Worm (Caenorhabditis elegans): Measurements from ENCODE around the gene scl-21.

scl-21 gene

ce11 chrV:19491302-19491701 lies 4.2 kb downstream of the scl-21 start, which contains the start of gene Y43F8B.29:
Y43F8B.29 (plus strand) TSS chrV:19491602.
- TF ChIP-seq peb-1 (tag; optimal IDR thresholded peaks at IDR 0.05) = no peak
- no peak for TF ChIP-seq unc-39 (tag; optimal IDR thresholded peaks at IDR 0.05)
- no peak for TF ChIP-seq sem-4 (tag; optimal IDR thresholded peaks at IDR 0.05)
- no peak for TF ChIP-seq sma-3 (GFP tag; optimal IDR thresholded peaks at IDR 0.05)
- TF ChIP-seq zag-1 (tag; optimal IDR thresholded peaks at IDR 0.05) = no peak
- TF ChIP-seq lsy-2 (tag; optimal IDR thresholded peaks at IDR 0.05) = no peak
- no peak for TF ChIP-seq crh-2 (tag; optimal IDR thresholded peaks at IDR 0.05)
- TF ChIP-seq R02D3.7 (tag; optimal IDR thresholded peaks at IDR 0.05) = no peak

ce11 chrV:19490461-19490860 lies 5.0 kb downstream of the scl-21 start, which contains the start of gene Y43F8B.7:
Y43F8B.7 (plus strand) TSS chrV:19490761.
- TF ChIP-seq mab-5 (tag; optimal IDR thresholded peaks at IDR 0.05) (no peak), sma-3 (GFP tag; optimal IDR thresholded peaks at IDR 0.05) (no peak), egl-27 (tag; optimal IDR thresholded peaks at IDR 0.05) (no peak), C34F6.9 (tag; optimal IDR thresholded peaks at IDR 0.05) (no peak), lin-39 (tag; optimal IDR thresholded peaks at IDR 0.05) (no peak), sem-4 (tag; optimal IDR thresholded peaks at IDR 0.05) (no peak), ama-1 (optimal IDR thresholded peaks at IDR 0.05) (no peak), nhr-11 (tag; optimal IDR thresholded peaks at IDR 0.05) (no peak), nhr-129 (tag; optimal IDR thresholded peaks at IDR 0.05) (no peak), nhr-6 (tag; optimal IDR thresholded peaks at IDR 0.05) (no peak), blmp-1 (tag; optimal IDR thresholded peaks at IDR 0.05; ENCODE audit: insufficient read depth) (no peak), elt-3 (tag; optimal IDR thresholded peaks at IDR 0.05) (no peak), lin-13 (GFP tag; optimal IDR thresholded peaks at IDR 0.05) (no peak), ceh-16 (tag; optimal IDR thresholded peaks at IDR 0.05) (no peak)

ce11 chrV:19485690-19486089 lies 9.8 kb downstream of the scl-21 start, which contains the start of gene Y43F8B.18:
Y43F8B.18 (plus strand) TSS chrV:19485990.
- TF ChIP-seq unc-55 (GFP tag; optimal IDR thresholded peaks at IDR 0.05) (no peak), ztf-4 (tag; optimal IDR thresholded peaks at IDR 0.05) (no peak)

ce11 chrV:19485261-19485660 lies 10.2 kb downstream of the scl-21 start, which contains the start of gene Y43F8B.28:
Y43F8B.28 (plus strand) TSS chrV:19485319.
- no peak for TF ChIP-seq C34F6.9 (tag; optimal IDR thresholded peaks at IDR 0.05)
- no peak for TF ChIP-seq aly-2 (tag; optimal IDR thresholded peaks at IDR 0.05)

- TF ChIP-seq lin-11 (tag; optimal IDR thresholded peaks at IDR 0.05) (no peak), sem-4 (tag; optimal IDR thresholded peaks at IDR 0.05) (no peak), ama-1 (optimal IDR thresholded peaks at IDR 0.05) (no peak), ztf-11 (tag; optimal IDR thresholded peaks at IDR 0.05) (no peak)
These were observed 11.0 kb downstream of the scl-21 start, which contains the start of gene Y43F8B.17 for ce11 chrV:19484507-19484906. Y43F8B.17 (plus strand) TSS chrV:19484721.

- TF ChIP-seq ama-1 (optimal IDR thresholded peaks at IDR 0.05) (no peak), nhr-129 (tag; optimal IDR thresholded peaks at IDR 0.05) (no peak), nhr-11 (tag; optimal IDR thresholded peaks at IDR 0.05) (no peak), ztf-4 (tag; optimal IDR thresholded peaks at IDR 0.05) (no peak), zag-1 (tag; optimal IDR thresholded peaks at IDR 0.05) (no peak), skn-1 (tag; optimal IDR thresholded peaks at IDR 0.05) (no peak), blmp-1 (tag; optimal IDR thresholded peaks at IDR 0.05; ENCODE audit: insufficient read depth) (no peak), elt-1 (tag; optimal IDR thresholded peaks at IDR 0.05) (no peak), mab-5 (tag; optimal IDR thresholded peaks at IDR 0.05) (no peak), mdl-1 (tag; optimal IDR thresholded peaks at IDR 0.05) (no peak), lsy-2 (tag; optimal IDR thresholded peaks at IDR 0.05) (no peak), alr-1 (tag; optimal IDR thresholded peaks at IDR 0.05) (no peak), nhr-12 (tag; optimal IDR thresholded peaks at IDR 0.05) (no peak), unc-39 (tag; optimal IDR thresholded peaks at IDR 0.05) (no peak), C34F6.9 (tag; optimal IDR thresholded peaks at IDR 0.05) (no peak), elt-3 (tag; optimal IDR thresholded peaks at IDR 0.05) (no peak), aly-2 (tag; optimal IDR thresholded peaks at IDR 0.05) (no peak), nhr-6 (tag; optimal IDR thresholded peaks at IDR 0.05) (no peak), lin-39 (tag; optimal IDR thresholded peaks at IDR 0.05) (no peak)
These were observed 13.0 kb downstream of the scl-21 start, which contains the start of gene Y43F8B.22 for ce11 chrV:19482535-19482934. Y43F8B.22 (plus strand) TSS chrV:19482835.

- TF ChIP-seq lsy-2 (tag; optimal IDR thresholded peaks at IDR 0.05) = no peak
These were observed 17.6 kb downstream of the scl-21 start, which contains the start of gene Y43F8B.9 for ce11 chrV:19477852-19478251. Y43F8B.9 (plus strand) TSS chrV:19478152.

Data from whole organism, L2 larva.